Worm (Caenorhabditis elegans): ENCODE results near the gene F53G2.2.

ce11 chrII:2458881-2459280, 22.8 kb upstream of the F53G2.2 start, which contains the start of gene pqn-42:
- TF ChIP-seq nfya-1 (tag; optimal IDR thresholded peaks at IDR 0.05; ENCODE audit: borderline replicate concordance, insufficient read depth) (no peak), nhr-90 (tag; optimal IDR thresholded peaks at IDR 0.05) (no peak), die-1 (tag; optimal IDR thresholded peaks at IDR 0.05) (no peak), tbx-9 (tag; optimal IDR thresholded peaks at IDR 0.05; ENCODE audit: borderline replicate concordance) (no peak), hmg-1.2 (GFP tag; IDR thresholded peaks at IDR 0.05) (no peak), snpc-4 (GFP tag; optimal IDR thresholded peaks at IDR 0.05) (no peak), snpc-4 (tag; optimal IDR thresholded peaks at IDR 0.05) (no peak), mcd-1 (GFP tag; IDR thresholded peaks at IDR 0.05) (no peak)
